Worm (Caenorhabditis elegans): ENCODE results near the gene age-1.

Gene age-1

DNA sequence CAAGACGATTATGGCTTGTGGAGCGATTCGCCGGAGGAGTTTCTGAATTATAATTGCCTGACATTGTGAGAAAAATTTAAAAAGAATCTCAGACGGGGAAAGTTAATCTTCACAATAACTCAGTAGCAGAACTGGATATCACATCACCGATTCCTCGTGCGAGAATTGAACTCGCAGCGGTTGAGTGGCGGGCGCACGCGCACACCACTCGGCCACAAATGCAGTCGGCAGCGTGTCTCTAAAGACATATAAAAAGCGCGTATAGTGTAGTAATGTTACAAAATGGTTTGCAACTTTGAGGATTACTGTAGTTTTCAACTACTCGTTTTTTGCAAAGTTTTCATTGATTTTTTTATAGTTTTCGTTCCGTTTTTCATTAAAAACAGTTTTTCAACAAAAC is 42.3 kb downstream of the age-1 start (continued):
- peak; percentile 88 for TF ChIP-seq lin-38 (GFP tag; IDR thresholded peaks at IDR 0.05)
- peak; percentile 75 for TF ChIP-seq mxl-2 (GFP tag; conservative IDR thresholded peaks at IDR 0.05)
- TF ChIP-seq D1046.2 (GFP tag; IDR thresholded peaks at IDR 0.05), result peak; percentile 95
- TF ChIP-seq lim-7 (GFP tag; IDR thresholded peaks at IDR 0.05), result peak; percentile 100
- peak; percentile 98 for TF ChIP-seq vab-7 (GFP tag; IDR thresholded peaks at IDR 0.05)
- no peak for TF ChIP-seq tag-97 (GFP tag; IDR thresholded peaks at IDR 0.05)
- peak; percentile 80 for TF ChIP-seq F49E8.2 (tag; optimal IDR thresholded peaks at IDR 0.05; ENCODE audit: borderline replicate concordance)
- peak; percentile 88 for TF ChIP-seq mes-2 (tag; optimal IDR thresholded peaks at IDR 0.05; ENCODE audit: poor library complexity, severe bottlenecking)
- TF ChIP-seq nhr-111 (GFP tag; optimal IDR thresholded peaks at IDR 0.05), result peak; percentile 70
- TF ChIP-seq mdt-29 (GFP tag; IDR thresholded peaks at IDR 0.05), result peak; percentile 87
- peak; percentile 82 to 97; a peak in 3 of 4 replicates for TF ChIP-seq madf-5 (GFP tag; IDR thresholded peaks at IDR 0.05)
- peak; percentile 15 for TF ChIP-seq R02D3.7 (tag; optimal IDR thresholded peaks at IDR 0.05)
- peak; percentile 8 for TF ChIP-seq jun-1 (tag; optimal IDR thresholded peaks at IDR 0.05)
- TF ChIP-seq F10B5.3 (tag; optimal IDR thresholded peaks at IDR 0.05), result peak; percentile 77
- TF ChIP-seq duxl-1 (tag; optimal IDR thresholded peaks at IDR 0.05; ENCODE audit: poor library complexity), result peak; percentile 72
- TF ChIP-seq ZK337.2 (GFP tag; IDR thresholded peaks at IDR 0.05), result peak; percentile 91
- peak; percentile 72 for TF ChIP-seq F37D6.2 (tag; optimal IDR thresholded peaks at IDR 0.05)
- no peak for TF ChIP-seq egl-27 (tag; optimal IDR thresholded peaks at IDR 0.05)
- TF ChIP-seq ama-1 (optimal IDR thresholded peaks at IDR 0.05), result no peak
- peak; percentile 93 for TF ChIP-seq tra-1 (GFP tag; IDR thresholded peaks at IDR 0.05)
- TF ChIP-seq daf-12 (tag; optimal IDR thresholded peaks at IDR 0.05), result no peak
- TF ChIP-seq ces-1 (GFP tag; optimal IDR thresholded peaks at IDR 0.05), result no peak
- TF ChIP-seq zfp-3 (GFP tag; conservative IDR thresholded peaks at IDR 0.05), result 0 out of 2 replicates have a peak, but pooled peaks have one; percentile 48
- TF ChIP-seq spr-1 (tag; optimal IDR thresholded peaks at IDR 0.05), result peak; percentile 89
- TF ChIP-seq ztf-11 (tag; optimal IDR thresholded peaks at IDR 0.05), result no peak
- TF ChIP-seq nhr-10 (tag; optimal IDR thresholded peaks at IDR 0.05), result no peak
- no peak for TF ChIP-seq T20F7.1 (GFP tag; optimal IDR thresholded peaks at IDR 0.05)
- peak; percentile 100 for TF ChIP-seq dmd-8 (GFP tag; IDR thresholded peaks at IDR 0.05)

DNA sequence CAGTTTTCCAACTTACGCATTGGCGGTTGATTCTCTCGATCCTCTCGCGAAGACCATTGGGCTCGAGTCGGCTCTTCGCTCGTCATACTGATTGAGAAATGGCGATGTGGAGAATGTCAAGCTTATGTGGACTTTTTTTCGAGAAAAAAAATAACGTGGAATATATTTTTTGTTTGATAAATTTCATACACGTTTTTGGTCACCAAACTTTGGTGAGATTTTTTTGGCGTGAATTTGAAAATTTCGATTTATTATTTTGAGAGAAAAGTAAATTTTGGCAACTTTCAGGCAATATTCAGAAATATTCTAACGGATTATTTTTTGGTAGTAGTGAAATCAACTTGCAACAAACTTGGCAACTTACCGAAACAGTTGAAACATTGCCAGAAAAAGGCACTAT is 47.8 kb downstream of the age-1 start, which contains the start of gene W02B12.12:
TSS of gene W02B12.12 (minus strand) at position 101 of the 400 bp plus-strand sequence.
- no peak for TF ChIP-seq saeg-2 (GFP tag; IDR thresholded peaks at IDR 0.05)
- TF ChIP-seq unc-62 (GFP tag; optimal IDR thresholded peaks at IDR 0.05 in 1 of 2), result peak in 1 of 2 experiments; percentile 73
- no peak for TF ChIP-seq unc-62 (tag; optimal IDR thresholded peaks at IDR 0.05)
- TF ChIP-seq nhr-77 (tag; optimal IDR thresholded peaks at IDR 0.05), result no peak

DNA sequence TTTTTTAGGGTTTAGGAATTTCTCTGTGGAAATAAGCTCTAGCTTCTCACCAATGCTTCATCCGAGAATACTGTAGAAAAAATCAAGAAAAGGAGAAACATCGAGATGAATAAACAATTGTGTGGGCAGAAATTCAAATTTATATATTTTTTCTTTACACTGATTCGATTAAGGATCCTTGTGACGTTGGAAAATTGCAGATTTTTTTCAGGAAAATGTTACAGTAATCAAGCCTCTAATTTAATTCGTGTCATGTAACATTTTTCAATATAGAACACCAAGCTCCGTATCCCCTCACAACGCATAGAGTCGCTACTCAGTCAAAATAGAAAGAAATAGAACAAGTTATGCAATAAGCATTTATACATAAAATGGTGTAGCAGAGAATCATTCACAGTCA is 50.4 kb downstream of the age-1 start, which contains the start of gene W02B12.16:
TSS of gene W02B12.16 (minus strand) at position 101 of the 400 bp plus-strand sequence.
- no peak for TF ChIP-seq daf-8 (GFP tag; IDR thresholded peaks at IDR 0.05)

DNA sequence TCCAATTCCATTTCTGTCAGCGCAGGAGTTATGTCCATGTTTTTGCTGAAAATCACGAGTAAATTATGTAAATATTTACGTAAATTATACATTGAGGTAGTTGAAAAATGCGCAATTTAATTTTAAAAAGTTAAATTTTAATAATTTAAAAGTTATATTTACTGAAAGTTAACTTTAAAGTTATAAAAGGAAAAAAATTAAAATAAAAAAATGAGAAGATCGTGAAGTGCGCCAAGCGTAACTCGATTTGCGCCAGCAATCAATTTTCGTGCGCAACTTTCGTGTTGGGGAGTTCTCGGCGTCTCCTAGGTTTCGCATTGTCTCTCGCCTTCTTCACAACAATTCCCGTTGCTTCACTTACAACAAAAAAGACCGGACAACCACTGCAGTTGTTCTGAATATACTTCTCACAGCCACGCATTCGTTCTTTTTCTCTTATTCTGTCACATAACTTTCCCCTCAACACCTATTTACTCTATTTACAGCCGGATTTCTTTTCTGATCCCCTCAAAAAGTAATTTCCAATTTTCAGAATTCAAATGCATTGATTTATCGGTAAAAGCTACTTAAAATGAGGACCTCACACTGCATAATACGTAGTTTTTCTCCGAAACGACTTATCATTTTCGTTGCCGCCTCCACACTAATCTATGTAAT is 53.2 kb downstream of the age-1 start, which contains the start of the genes metl-1 and W02B12.11:
TSS of gene metl-1 (minus strand) at position 51 of the 657 bp plus-strand sequence.
TSS of gene W02B12.11 (plus strand) at position 337 of the 657 bp plus-strand sequence.
- no peak for TF ChIP-seq fkh-10 (GFP tag; optimal IDR thresholded peaks at IDR 0.05)
- TF ChIP-seq nhr-25 (tag; optimal IDR thresholded peaks at IDR 0.05; ENCODE audit: borderline replicate concordance, insufficient read depth), result peak; percentile 65
- TF ChIP-seq zip-2 (tag; optimal IDR thresholded peaks at IDR 0.05), result peak; percentile 6
- TF ChIP-seq nhr-111 (GFP tag; optimal IDR thresholded peaks at IDR 0.05), result no peak
- peak; percentile 25 for TF ChIP-seq ama-1 (optimal IDR thresholded peaks at IDR 0.05)
- peak; percentile 62 for TF ChIP-seq madf-9 (GFP tag; conservative IDR thresholded peaks at IDR 0.05)
- TF ChIP-seq nhr-76 (tag; optimal IDR thresholded peaks at IDR 0.05), result no peak
- TF ChIP-seq pha-4 (GFP tag; IDR thresholded peaks at IDR 0.05), result peak; percentile 84
- TF ChIP-seq pha-4 (tag; optimal IDR thresholded peaks at IDR 0.05), result peak; percentile 14
- peak; percentile 68 for TF ChIP-seq nhr-48 (tag; optimal IDR thresholded peaks at IDR 0.05)
- TF ChIP-seq nhr-11 (tag; optimal IDR thresholded peaks at IDR 0.05), result peak; percentile 7
- TF ChIP-seq mep-1 (tag; optimal IDR thresholded peaks at IDR 0.05), result peak; percentile 89
- peak; percentile 28; the same call in 1 of the 2 replicates for TF ChIP-seq nhr-41 (GFP tag; IDR thresholded peaks at IDR 0.05)
- peak; percentile 88 for TF ChIP-seq lin-38 (GFP tag; IDR thresholded peaks at IDR 0.05)
- peak; percentile 60; the same call in 1 of the 2 replicates for TF ChIP-seq lim-7 (GFP tag; IDR thresholded peaks at IDR 0.05)
- peak; percentile 68 for TF ChIP-seq egl-43 (GFP tag; IDR thresholded peaks at IDR 0.05)
- peak; percentile 68 for TF ChIP-seq nhr-6 (tag; optimal IDR thresholded peaks at IDR 0.05)
- no peak for TF ChIP-seq nhr-237 (tag; optimal IDR thresholded peaks at IDR 0.05)
